Fruit fly (Drosophila melanogaster) Kc167 (cell line): Measurements from ENCODE around the gene Vsx1.

Source experiments
- Myc ChIP-seq: fragments of >200 bp; optimal IDR thresholded peaks from 2 replicates; lab custom pipeline; 2017; ENCODE audit warnings: missing external identifiers
- Sin3A ChIP-seq: fragments of >200 bp; optimal IDR thresholded peaks from 2 replicates; lab custom pipeline; 2018; ENCODE audit warnings: missing external identifiers
- h ChIP-seq: fragments of >200 bp; optimal IDR thresholded peaks from 3 replicates; lab custom pipeline; 2018; ENCODE audit warnings: missing external identifiers
- insv ChIP-seq: fragments of >200 bp; optimal IDR thresholded peaks from 3 replicates; lab custom pipeline; 2018; ENCODE audit warnings: missing external identifiers
- psq ChIP-seq: fragments of >200 bp; optimal IDR thresholded peaks from 2 replicates; lab custom pipeline; 2017; ENCODE audit warnings: missing external identifiers
- ttk ChIP-seq: sonication (Bioruptor generic); optimal IDR thresholded peaks from 2 replicates; lab custom pipeline; 2017; ENCODE audit warnings: missing external identifiers

The Vsx1 gene

DNA sequence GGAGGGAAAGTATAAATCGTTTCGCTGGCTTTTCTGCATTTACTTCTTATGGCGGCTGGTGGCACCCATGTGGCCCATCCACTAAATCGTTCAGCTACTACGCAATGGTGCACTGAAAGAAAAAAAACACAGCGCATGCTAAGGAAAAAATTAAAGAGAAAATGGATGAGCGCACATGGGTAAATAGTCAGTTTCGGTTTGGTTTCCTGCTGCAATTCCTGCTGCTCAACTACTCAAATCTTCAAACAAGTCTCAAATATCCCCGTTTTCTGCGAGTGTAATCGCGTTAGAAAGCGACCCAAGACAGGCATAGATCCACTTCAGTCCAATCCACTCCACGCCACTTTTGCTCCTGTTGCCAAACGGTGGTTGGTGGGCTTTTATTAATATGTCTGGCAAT, 9.0 kb downstream of the Vsx1 start:
- TF ChIP-seq insv (no peak), Myc (no peak), ttk (lab: Kevin White, UChicago) (no peak), psq (no peak), Sin3A (no peak), h (lab: Kevin White, UChicago) (no peak)

DNA sequence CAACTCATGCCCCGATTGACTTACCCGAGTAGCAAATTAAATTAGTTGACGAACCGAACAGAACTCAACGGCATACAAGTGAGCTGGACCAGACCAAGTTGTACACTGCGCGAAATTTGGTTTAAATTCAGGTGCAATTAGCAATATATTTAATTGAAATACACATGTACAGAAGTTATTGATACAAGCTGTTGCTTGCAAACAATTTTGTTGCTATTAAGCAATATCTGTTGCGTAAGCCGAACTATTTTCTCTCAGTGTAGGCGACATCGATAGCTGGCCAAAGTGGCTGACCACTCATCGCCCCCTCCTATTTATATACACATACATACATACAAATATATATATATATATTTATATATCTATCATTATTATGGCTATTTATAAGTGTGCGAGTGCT, 10.1 kb downstream of the Vsx1 start:
- TF ChIP-seq ttk (lab: Kevin White, UChicago) (no peak), Myc (no peak), psq (no peak), Sin3A (no peak), insv (no peak), h (lab: Kevin White, UChicago) (no peak)

DNA sequence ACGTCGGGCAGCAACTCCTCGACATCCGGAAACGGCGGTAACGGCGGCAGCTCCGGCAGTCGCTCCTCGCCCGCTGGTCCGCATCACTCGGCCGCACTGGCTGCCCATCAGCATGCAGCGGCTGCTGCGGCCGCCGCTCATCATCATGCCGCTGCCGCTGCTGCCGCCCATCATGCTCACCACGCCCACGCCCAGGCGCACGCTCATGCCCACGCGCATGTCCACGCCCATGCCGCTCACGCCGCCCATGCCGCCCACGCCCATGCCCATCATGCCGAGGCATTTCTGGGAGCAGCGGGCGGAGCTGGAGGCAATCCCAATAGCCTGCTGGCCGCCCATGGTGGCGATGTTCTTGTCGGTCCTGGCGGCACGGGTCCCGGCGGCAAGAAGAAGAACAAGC, 12.3 kb downstream of the Vsx1 start:
- TF ChIP-seq psq (no peak), Myc (no peak)

DNA sequence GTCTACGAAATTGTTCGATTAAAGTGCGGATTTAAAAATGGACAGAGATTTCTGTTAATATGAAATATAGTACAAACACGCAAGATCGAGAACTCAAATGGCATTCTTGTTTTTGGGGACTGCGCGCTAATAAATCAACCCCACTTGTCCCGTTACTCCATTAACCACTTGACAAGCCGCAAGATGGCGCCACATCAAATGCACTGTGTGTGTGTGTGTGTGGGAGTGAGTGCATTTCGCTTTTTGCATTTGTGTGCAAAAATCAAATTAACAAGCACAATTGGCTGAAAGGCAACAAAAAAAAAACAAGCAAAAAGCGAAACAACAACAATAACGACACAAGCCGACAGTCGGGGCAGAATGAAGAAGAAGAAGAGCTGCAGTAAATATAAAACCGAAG, 13.6 kb downstream of the Vsx1 start:
- no peak for TF ChIP-seq Sin3A
- TF ChIP-seq insv, result no peak
- no peak for TF ChIP-seq h (lab: Kevin White, UChicago)

DNA sequence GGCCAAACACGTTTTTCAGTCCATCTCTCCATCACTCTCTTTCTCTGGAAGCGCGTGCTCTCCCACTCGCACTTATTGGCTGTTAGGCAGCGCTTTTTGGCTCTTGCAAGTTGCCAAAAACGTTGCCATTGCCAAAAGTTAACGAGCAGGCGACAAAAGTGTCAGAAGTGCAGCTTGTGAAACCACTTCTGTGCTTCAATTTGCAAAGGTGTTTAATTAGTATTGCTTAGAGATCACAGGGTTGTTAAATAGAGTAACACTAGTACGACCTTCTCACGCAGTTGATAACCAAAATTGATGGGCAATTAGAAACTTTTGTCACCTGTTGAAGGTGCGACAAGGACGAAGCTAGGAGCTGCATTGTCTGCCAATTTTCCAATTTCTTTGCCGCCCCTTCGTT, 14.4 kb downstream of the Vsx1 start:
- TF ChIP-seq Myc (no peak), psq (no peak), Sin3A (no peak), h (lab: Kevin White, UChicago) (no peak), insv (no peak), ttk (lab: Kevin White, UChicago) (no peak)

DNA sequence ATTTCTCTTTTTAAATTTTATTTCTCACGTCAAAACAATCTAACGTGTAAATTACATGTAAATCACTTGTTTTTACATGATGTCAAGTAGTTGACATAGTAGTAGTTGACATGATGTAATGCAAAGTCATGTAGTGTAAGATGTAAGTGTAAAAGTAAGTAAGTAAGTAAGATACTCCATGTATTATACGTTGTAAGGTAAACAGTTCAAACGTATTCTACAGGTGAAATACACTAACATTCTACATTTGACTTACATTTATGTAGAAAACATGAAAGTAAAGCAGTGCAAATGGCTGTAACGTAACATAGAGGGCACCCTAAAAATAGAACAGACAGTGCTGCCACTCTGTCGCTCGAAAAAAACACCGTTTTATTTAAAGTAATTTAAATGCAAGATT, 18.9 kb downstream of the Vsx1 start:
- no peak for TF ChIP-seq psq
- no peak for TF ChIP-seq ttk (lab: Kevin White, UChicago)
- no peak for TF ChIP-seq Myc
- TF ChIP-seq h (lab: Kevin White, UChicago), result no peak
- TF ChIP-seq Sin3A, result no peak
- no peak for TF ChIP-seq insv

DNA sequence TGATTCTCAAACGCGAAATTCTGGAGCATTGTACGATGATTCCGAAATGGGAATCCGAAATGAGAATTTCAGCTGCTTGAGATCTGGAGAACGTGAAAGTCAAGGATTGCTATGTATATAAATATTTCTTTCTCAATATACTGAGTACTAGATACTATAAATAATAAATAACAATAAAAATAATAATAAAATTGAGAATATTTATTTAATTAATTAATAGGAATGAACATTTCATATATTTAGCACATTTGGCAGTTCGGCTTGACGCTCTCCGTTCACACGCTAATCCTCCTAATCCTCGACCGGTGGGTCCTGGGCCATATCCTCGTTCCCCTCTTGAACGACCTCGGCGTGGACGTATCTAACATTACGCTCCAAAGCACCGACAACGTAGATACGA, 20.3 kb downstream of the Vsx1 start, which contains the start of gene CG34435:
TSS of gene CG34435 (minus strand) at position 101 of the 400 bp plus-strand sequence.
- TF ChIP-seq Sin3A (no peak), ttk (lab: Kevin White, UChicago) (no peak), insv (no peak), h (lab: Kevin White, UChicago) (no peak), psq (no peak), Myc (no peak)

DNA sequence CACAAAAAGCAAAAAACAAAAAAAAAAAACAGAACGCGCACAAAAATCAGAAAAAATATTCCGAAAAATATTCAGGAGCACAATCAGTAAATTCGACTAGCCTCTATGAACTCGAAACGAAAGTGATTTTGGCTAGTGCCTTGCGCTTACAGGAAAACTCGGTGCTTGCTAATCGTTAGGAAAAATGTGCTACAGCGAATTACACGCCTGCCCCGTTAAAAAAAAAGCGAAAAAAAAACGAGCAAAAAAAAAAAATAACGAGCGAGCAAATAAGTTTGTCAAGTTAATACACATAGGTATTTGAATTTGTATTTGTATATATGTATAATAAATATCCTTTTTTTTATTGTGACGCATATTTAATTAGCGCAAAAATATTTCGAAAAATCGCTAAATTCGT, 22.2 kb downstream of the Vsx1 start, which contains the start of gene CG34434:
TSS of gene CG34434 (minus strand) at position 101 of the 400 bp plus-strand sequence.
- TF ChIP-seq Sin3A (no peak), Myc (no peak), psq (no peak), h (lab: Kevin White, UChicago) (no peak), ttk (lab: Kevin White, UChicago) (no peak), insv (no peak)

DNA sequence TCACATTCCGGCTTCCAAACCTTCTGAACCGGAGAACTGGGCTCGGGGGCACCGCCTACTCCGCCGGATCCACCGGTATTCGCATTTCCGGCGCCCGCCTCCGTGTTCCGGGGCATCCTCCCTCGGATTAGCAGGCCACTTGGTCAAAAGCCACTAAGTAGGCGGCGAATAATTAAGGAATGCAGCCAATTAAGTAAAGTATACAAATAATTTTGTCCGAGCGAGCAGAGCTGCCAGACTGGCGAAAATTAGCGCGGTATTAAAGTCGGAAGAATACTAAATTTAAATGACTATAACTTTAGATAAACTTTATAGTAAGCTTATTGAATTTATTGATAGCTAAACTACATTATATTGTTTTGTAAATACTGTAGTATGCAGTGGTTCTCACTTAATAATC, 24.5 kb downstream of the Vsx1 start, which contains the start of gene RhoGAP5A:
TSS of gene RhoGAP5A (minus strand) at position 245 of the 400 bp plus-strand sequence.
- TF ChIP-seq insv (no peak), psq (no peak), Myc (no peak), h (lab: Kevin White, UChicago) (no peak), Sin3A (no peak), ttk (lab: Kevin White, UChicago) (no peak)

DNA sequence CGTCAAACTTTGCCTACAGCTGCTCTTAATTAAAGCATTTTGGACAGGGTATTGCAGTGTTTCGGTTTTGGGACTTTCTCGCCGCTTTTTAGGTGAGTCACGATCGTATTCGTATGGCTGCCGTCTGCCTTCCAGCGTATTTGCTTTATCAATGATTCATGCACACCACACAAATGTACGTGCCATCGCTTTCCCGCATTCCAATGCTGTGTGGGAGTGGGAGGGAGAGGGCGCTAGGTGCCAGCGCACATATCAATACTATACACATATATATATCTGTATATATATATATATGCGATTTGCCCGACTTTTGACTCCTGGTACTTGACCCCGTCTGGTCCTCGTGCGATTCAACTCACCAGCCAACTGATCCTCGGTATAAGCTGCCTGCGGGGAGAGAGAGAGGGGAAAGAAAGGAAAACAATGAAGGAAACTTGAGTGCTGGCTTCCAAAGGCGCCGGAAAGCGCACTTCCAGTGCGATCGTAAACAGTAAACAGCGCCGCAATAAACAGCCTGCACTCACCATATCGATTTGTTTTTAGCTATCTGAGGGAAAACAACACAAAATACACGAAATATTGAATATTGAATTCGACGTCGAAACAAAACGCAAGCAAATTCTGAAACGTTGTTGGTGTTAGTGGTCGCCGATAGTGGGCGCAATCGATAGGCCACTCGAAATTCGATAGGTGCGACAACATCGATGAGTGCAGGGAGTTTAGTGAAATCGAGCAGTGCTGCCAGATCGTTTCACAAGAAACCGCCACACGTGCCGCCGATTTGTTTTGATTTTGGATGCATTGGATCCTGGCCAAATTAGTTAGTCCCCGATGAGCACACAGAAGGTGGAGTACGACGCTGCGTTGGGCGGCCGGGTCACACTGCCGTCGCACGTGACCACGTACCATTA, 28.1 kb downstream of the Vsx1 start, which contains the start of the genes Mlc-c and Pop1:
TSS of gene Mlc-c (minus strand) at position 647 of the 911 bp plus-strand sequence.
TSS of gene Pop1 (plus strand) at position 756 of the 911 bp plus-strand sequence.
- no peak for TF ChIP-seq Sin3A

DNA sequence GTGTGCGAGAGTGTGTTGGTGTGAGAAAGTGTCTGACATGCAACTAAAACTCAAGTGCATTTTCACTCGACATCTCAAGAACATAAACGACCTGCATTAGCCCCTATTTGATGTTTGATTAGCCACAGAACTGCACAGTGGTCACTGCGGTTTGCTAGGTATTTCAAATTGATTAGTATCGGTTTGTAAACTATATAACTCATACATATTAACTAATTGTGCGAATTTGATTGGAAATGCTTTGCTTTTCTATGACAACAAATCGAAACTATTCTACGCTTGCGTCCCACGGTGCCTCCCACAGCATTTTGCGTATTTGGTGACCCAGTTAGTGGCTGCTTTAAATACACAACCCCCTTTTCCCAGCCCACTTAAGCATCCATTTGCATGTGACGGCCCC, 40.7 kb downstream of the Vsx1 start:
- TF ChIP-seq psq (no peak), h (lab: Kevin White, UChicago) (no peak), ttk (lab: Kevin White, UChicago) (no peak), Sin3A (no peak), insv (no peak), Myc (no peak)

DNA sequence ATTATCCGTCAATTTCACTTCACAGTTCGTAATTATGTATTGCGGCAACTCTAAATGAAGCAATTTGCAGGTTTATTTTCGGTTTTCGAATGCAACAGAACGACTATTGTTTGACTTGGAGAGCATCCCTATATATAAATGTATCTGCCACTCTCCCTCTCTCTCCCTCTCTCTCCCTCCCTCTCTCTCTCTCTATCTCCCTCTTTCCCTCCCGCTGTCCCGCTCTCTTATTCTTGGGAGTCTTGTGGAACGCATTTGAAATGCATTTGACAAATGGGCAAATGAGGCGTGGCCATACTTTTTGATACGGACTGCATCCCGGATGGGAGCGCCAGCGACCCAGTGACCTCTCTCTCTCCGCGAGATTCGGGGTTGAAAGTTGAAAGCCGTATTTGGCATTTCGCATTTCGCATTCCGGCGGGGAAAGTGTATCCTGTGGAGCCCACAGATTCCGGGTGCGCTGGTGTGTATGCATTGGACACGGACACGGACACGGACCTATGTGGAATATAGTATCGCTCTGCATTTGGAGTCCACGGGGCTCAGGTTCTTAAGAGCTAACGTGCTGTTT, 42.6 kb downstream of the Vsx1 start:
- TF ChIP-seq Sin3A (no peak), Myc (no peak)

DNA sequence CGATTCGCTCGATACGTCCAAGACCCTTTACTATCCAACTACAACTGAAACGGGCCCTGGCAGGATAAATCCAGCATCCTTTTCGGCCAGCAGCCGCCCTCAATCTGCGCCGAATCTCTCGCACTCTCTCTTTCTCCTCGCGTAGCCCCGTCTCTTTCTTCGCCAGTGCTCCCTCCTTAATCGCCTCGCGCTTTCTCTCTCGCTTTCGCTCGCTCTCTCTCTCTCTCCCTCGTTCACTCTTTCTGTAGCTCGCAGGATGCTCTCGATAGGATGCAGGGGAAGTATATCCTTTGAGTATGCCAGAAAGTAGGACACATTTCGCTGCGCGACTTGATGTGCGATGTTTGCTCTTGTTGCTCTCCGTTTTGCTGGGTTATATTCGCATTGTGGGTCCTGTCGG, 43.5 kb downstream of the Vsx1 start:
- no peak for TF ChIP-seq Sin3A
- TF ChIP-seq psq, result no peak
- TF ChIP-seq Myc, result no peak
- TF ChIP-seq insv, result no peak
- no peak for TF ChIP-seq ttk (lab: Kevin White, UChicago)
- no peak for TF ChIP-seq h (lab: Kevin White, UChicago)

DNA sequence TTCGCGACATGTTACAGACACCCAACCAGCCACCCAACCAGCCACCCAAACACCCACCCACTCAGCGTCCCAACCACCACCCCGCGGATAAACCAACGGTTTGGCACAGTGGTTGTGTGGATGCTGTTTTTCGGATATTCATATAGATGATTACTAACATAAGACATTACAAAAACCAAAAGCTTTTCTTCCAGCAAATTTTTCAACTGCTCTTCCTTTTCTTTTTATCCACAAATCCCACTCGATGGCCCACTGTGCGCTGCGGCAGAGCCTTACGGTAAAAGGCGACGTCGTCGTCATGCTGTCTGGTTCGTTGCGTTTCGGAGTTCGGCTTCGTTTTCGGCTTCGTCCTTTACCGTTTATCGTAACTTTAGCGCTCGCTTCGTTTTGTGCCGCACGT, 44.5 kb downstream of the Vsx1 start:
- TF ChIP-seq Sin3A (no peak), psq (no peak), Myc (no peak), ttk (lab: Kevin White, UChicago) (no peak)
